Fruit fly (Drosophila melanogaster) whole organism, prepupa: Measurements from ENCODE around the gene Ipp.
A peak's percentile ranks its signal among the peaks of the same experiment; 100 is the strongest.

Source experiments
- Blimp-1 ChIP-seq: fragments of 200-800 bp; sonication (Bioruptor generic); optimal IDR thresholded peaks from 3 replicates; lab custom pipeline; 2017; ENCODE audit warnings: missing biosample characterization, missing genetic modification characterization, mild to moderate bottlenecking, moderate library complexity, missing genetic modification reagents
- CG10631 ChIP-seq: fragments of 200-800 bp; sonication (Bioruptor generic); optimal IDR thresholded peaks from 2 replicates; lab custom pipeline; 2016; ENCODE audit warnings: missing biosample characterization, missing genetic modification characterization
- CG11294 ChIP-seq: fragments of 200-800 bp; sonication (Bioruptor generic); IDR thresholded peaks from 2 replicates; pipeline ENCODE4 v1.3.6; 2022; ENCODE audit warnings: missing biosample characterization, missing genetic modification characterization
- CG11902 ChIP-seq: fragments of 200-800 bp; sonication (Bioruptor generic); optimal IDR thresholded peaks from 3 replicates; lab custom pipeline; 2016; ENCODE audit warnings: missing biosample characterization, missing genetic modification characterization
- CG15336 ChIP-seq: fragments of 200-800 bp; sonication (Bioruptor generic); IDR thresholded peaks from 2 replicates; pipeline ENCODE4 v1.3.6; 2022; ENCODE audit warnings: missing biosample characterization, missing genetic modification characterization
- CG1621 ChIP-seq: fragments of 200-800 bp; sonication (Bioruptor generic); optimal IDR thresholded peaks from 3 replicates; lab custom pipeline; 2018; ENCODE audit warnings: missing biosample characterization, mild to moderate bottlenecking, missing genetic modification characterization
- CG16779 ChIP-seq: fragments of 200-800 bp; sonication (Bioruptor generic); optimal IDR thresholded peaks from 3 replicates; lab custom pipeline; 2017; ENCODE audit warnings: missing biosample characterization, mild to moderate bottlenecking, missing genetic modification characterization
- CG3032 ChIP-seq: fragments of 200-800 bp; optimal IDR thresholded peaks from 2 replicates; lab custom pipeline; 2019; ENCODE audit warnings: missing biosample characterization, mild to moderate bottlenecking, missing genetic modification characterization, moderate library complexity
- CG31627 ChIP-seq: fragments of 200-800 bp; sonication (Bioruptor generic); optimal IDR thresholded peaks from 3 replicates; lab custom pipeline; 2016; ENCODE audit warnings: missing biosample characterization, missing genetic modification characterization
- CG32006 ChIP-seq: fragments of 200-800 bp; sonication (Bioruptor generic); optimal IDR thresholded peaks from 3 replicates; lab custom pipeline; 2017; ENCODE audit warnings: missing biosample characterization, mild to moderate bottlenecking, missing genetic modification characterization
- CG34406 ChIP-seq: fragments of 200-800 bp; sonication (Bioruptor generic); optimal IDR thresholded peaks from 3 replicates; lab custom pipeline; 2016; ENCODE audit warnings: missing biosample characterization, missing genetic modification characterization
- CG6163 ChIP-seq: fragments of 200-800 bp; sonication (Bioruptor generic); IDR thresholded peaks from 3 replicates; pipeline ENCODE4 v1.3.6; 2022; ENCODE audit warnings: missing biosample characterization, missing genetic modification characterization
- CG6792 ChIP-seq: fragments of 200-800 bp; sonication (Bioruptor generic); optimal IDR thresholded peaks from 3 replicates; lab custom pipeline; 2016; ENCODE audit warnings: missing biosample characterization, missing genetic modification characterization
- CG6808 ChIP-seq: fragments of 200-800 bp; sonication (Bioruptor generic); optimal IDR thresholded peaks from 3 replicates; lab custom pipeline; 2017; ENCODE audit warnings: missing biosample characterization, missing genetic modification characterization, mild to moderate bottlenecking, moderate library complexity, missing genetic modification reagents
- CG6854 ChIP-seq: fragments of 200-800 bp; sonication (Bioruptor generic); optimal IDR thresholded peaks from 2 replicates; lab custom pipeline; 2017; ENCODE audit warnings: missing biosample characterization, mild to moderate bottlenecking, missing genetic modification characterization
- CG7368 ChIP-seq: fragments of 200-800 bp; sonication (Bioruptor generic); optimal IDR thresholded peaks from 3 replicates; lab custom pipeline; 2016; ENCODE audit warnings: missing biosample characterization, missing genetic modification characterization
- CG8632 ChIP-seq: fragments of 200-800 bp; sonication (Bioruptor generic); optimal IDR thresholded peaks from 3 replicates; lab custom pipeline; 2016; ENCODE audit warnings: missing biosample characterization, missing genetic modification characterization
- CG9139 ChIP-seq: fragments of 200-800 bp; sonication (Bioruptor generic); optimal IDR thresholded peaks from 3 replicates; lab custom pipeline; 2017; ENCODE audit warnings: missing biosample characterization, mild to moderate bottlenecking, missing genetic modification characterization
- Eip78C ChIP-seq: fragments of 200-800 bp; sonication (Bioruptor generic); peaks from one replicate; lab custom pipeline; 2016; ENCODE audit warnings: missing biosample characterization, missing genetic modification characterization
- Eip93F ChIP-seq: fragments of 200-800 bp; sonication (Bioruptor generic); optimal IDR thresholded peaks from 2 replicates; lab custom pipeline; 2016; ENCODE audit warnings: missing biosample characterization, mild to moderate bottlenecking, missing genetic modification characterization
- Ets21C ChIP-seq: fragments of 200-800 bp; sonication (Bioruptor generic); optimal IDR thresholded peaks from 3 replicates; lab custom pipeline; 2016; ENCODE audit warnings: missing biosample characterization, missing genetic modification characterization
- Ets96B ChIP-seq: fragments of 200-800 bp; optimal IDR thresholded peaks from 2 replicates; lab custom pipeline; 2019; ENCODE audit warnings: missing biosample characterization, mild to moderate bottlenecking, missing genetic modification characterization, moderate library complexity
- Gug ChIP-seq: fragments of 200-800 bp; sonication (Bioruptor generic); IDR thresholded peaks from 2 replicates; pipeline ENCODE4 v1.3.6; 2022; ENCODE audit warnings: missing biosample characterization, missing genetic modification characterization
- Hr38 ChIP-seq: sonication (Bioruptor generic); optimal IDR thresholded peaks from 2 replicates; lab custom pipeline; 2016; ENCODE audit warnings: missing biosample characterization, missing genetic modification characterization
- Hr39 ChIP-seq: fragments of 200-800 bp; sonication (Bioruptor generic); optimal IDR thresholded peaks from 2 replicates; lab custom pipeline; 2016; ENCODE audit warnings: missing biosample characterization, missing genetic modification characterization
- Lpt ChIP-seq: fragments of 200-800 bp; sonication (Bioruptor generic); optimal IDR thresholded peaks from 3 replicates; lab custom pipeline; 2016; ENCODE audit warnings: missing biosample characterization, missing genetic modification characterization
- OdsH ChIP-seq: fragments of 200-800 bp; sonication (Bioruptor generic); optimal IDR thresholded peaks from 3 replicates; lab custom pipeline; 2016; ENCODE audit warnings: missing biosample characterization, missing genetic modification characterization
- Sox102F ChIP-seq: fragments of 200-800 bp; sonication (Bioruptor generic); optimal IDR thresholded peaks from 2 replicates; lab custom pipeline; 2016; ENCODE audit warnings: missing biosample characterization, mild to moderate bottlenecking, missing genetic modification characterization
- Sox14 ChIP-seq: fragments of 200-800 bp; sonication (Bioruptor generic); optimal IDR thresholded peaks from 3 replicates; lab custom pipeline; 2016; ENCODE audit warnings: missing biosample characterization, missing genetic modification characterization
- Sox15 ChIP-seq: fragments of 200-800 bp; sonication (Bioruptor generic); optimal IDR thresholded peaks from 3 replicates; lab custom pipeline; 2016; ENCODE audit warnings: missing biosample characterization, missing genetic modification characterization
- achi ChIP-seq: fragments of 200-800 bp; sonication (Bioruptor generic); optimal IDR thresholded peaks from 3 replicates; lab custom pipeline; 2016; ENCODE audit warnings: missing biosample characterization, missing genetic modification characterization
- cyc ChIP-seq: fragments of 200-800 bp; sonication (Bioruptor generic); optimal IDR thresholded peaks from 3 replicates; lab custom pipeline; 2016; ENCODE audit warnings: missing biosample characterization, missing genetic modification characterization
- dac ChIP-seq: fragments of 200-800 bp; sonication (Bioruptor generic); optimal IDR thresholded peaks from 2 replicates; lab custom pipeline; 2017; ENCODE audit warnings: missing biosample characterization, mild to moderate bottlenecking, missing genetic modification characterization
- eg ChIP-seq: fragments of 200-800 bp; sonication (Bioruptor generic); IDR thresholded peaks from 3 replicates; pipeline ENCODE4 v1.3.6; 2022; ENCODE audit warnings: missing biosample characterization, missing genetic modification characterization
- esn ChIP-seq: fragments of 200-800 bp; sonication (Bioruptor generic); optimal IDR thresholded peaks from 2 replicates; lab custom pipeline; 2016; ENCODE audit warnings: missing biosample characterization, mild to moderate bottlenecking, missing genetic modification characterization, moderate library complexity
- fd59A ChIP-seq: fragments of 200-800 bp; sonication (Bioruptor generic); optimal IDR thresholded peaks from 2 replicates; lab custom pipeline; 2017; ENCODE audit warnings: missing biosample characterization, mild to moderate bottlenecking, missing genetic modification characterization, missing genetic modification reagents
- fd85E ChIP-seq: fragments of 200-800 bp; sonication (Bioruptor generic); optimal IDR thresholded peaks from 3 replicates; lab custom pipeline; 2016; ENCODE audit warnings: missing biosample characterization, missing genetic modification characterization
- fkh ChIP-seq: fragments of 200-800 bp; sonication (Bioruptor generic); optimal IDR thresholded peaks from 3 replicates; lab custom pipeline; 2017; ENCODE audit warnings: missing biosample characterization, mild to moderate bottlenecking, missing genetic modification characterization, moderate library complexity
- lz ChIP-seq: fragments of 200-800 bp; sonication (Bioruptor generic); optimal IDR thresholded peaks from 3 replicates; lab custom pipeline; 2016; ENCODE audit warnings: missing biosample characterization, missing genetic modification characterization
- net ChIP-seq: fragments of 200-800 bp; sonication (Bioruptor generic); optimal IDR thresholded peaks from 3 replicates; lab custom pipeline; 2016; ENCODE audit warnings: missing biosample characterization, missing genetic modification characterization
- pdm3 ChIP-seq: fragments of 200-800 bp; sonication (Bioruptor generic); optimal IDR thresholded peaks from 3 replicates; lab custom pipeline; 2016; ENCODE audit warnings: missing biosample characterization, missing genetic modification characterization
- salr ChIP-seq, 2 experiments: fragments of 200-800 bp; sonication (Bioruptor generic); optimal IDR thresholded peaks; 3 replicates each; lab custom pipeline; 2016 to 2018; ENCODE audit warnings: missing biosample characterization in 2 of 2, missing genetic modification characterization in 2 of 2, mild to moderate bottlenecking in 1 of 2
- spab ChIP-seq: fragments of 200-800 bp; sonication (Bioruptor generic); optimal IDR thresholded peaks from 2 replicates; lab custom pipeline; 2017; ENCODE audit warnings: missing biosample characterization, mild to moderate bottlenecking, missing genetic modification characterization, missing genetic modification reagents
- ss ChIP-seq, 2 experiments: fragments of 200-800 bp; sonication (Bioruptor generic); optimal IDR thresholded peaks; 2 replicates in 1 of 2; 3 replicates in 1 of 2; lab custom pipeline; 2017 to 2018; ENCODE audit warnings: mild to moderate bottlenecking in 2 of 2, missing biosample characterization in 2 of 2, missing genetic modification characterization in 2 of 2, moderate library complexity in 1 of 2
- svp ChIP-seq: fragments of 200-800 bp; sonication (Bioruptor generic); peaks from one replicate; lab custom pipeline; 2016; ENCODE audit warnings: missing biosample characterization, missing genetic modification characterization
- vri ChIP-seq: fragments of 200-800 bp; sonication (Bioruptor generic); optimal IDR thresholded peaks from 3 replicates; lab custom pipeline; 2016; ENCODE audit warnings: missing biosample characterization, mild to moderate bottlenecking, missing genetic modification characterization

Gene Ipp

dm6 chr3R:13983272-13984032, 24.9 kb downstream of the Ipp start (continued):
- TF ChIP-seq CG8632 (GFP tag; lab: Kevin White, UChicago) (peak; percentile 95), CG11902 (GFP tag; lab: Kevin White, UChicago) (peak; percentile 96), svp (GFP tag; lab: Kevin White, UChicago) (peak; percentile 99), CG34406 (peak; percentile 95), ss (GFP tag; optimal IDR thresholded peaks at IDR 0.05; lab: Kevin White, UChicago) (peak; percentile 92), pdm3 (peak; percentile 97), Sox14 (peak; percentile 97), lz (GFP tag; lab: Kevin White, UChicago) (peak; percentile 97), Ets96B (tag; lab: Kevin White, UChicago) (peak; percentile 95), CG6808 (GFP tag; lab: Kevin White, UChicago) (peak; percentile 88)

- peak; percentile 69 for TF ChIP-seq CG34406
- peak; percentile 90 for TF ChIP-seq CG3032 (tag; lab: Kevin White, UChicago)
- peak; percentile 76 for TF ChIP-seq CG8632 (GFP tag; lab: Kevin White, UChicago)
- TF ChIP-seq CG31627 (GFP tag; lab: Kevin White, UChicago), result peak; percentile 59
- TF ChIP-seq Blimp-1, result no peak
- TF ChIP-seq Ets96B (tag; lab: Kevin White, UChicago), result peak; percentile 90
- TF ChIP-seq CG6808 (GFP tag; lab: Kevin White, UChicago), result peak; percentile 88
- peak; percentile 6 for TF ChIP-seq vri (GFP tag; lab: Kevin White, UChicago)
- peak; percentile 85 for TF ChIP-seq CG10631 (GFP tag; lab: Kevin White, UChicago)
- peak; percentile 6 for TF ChIP-seq CG6854 (GFP tag; lab: Kevin White, UChicago)
- peak; percentile 86 for TF ChIP-seq CG1621
- no peak for TF ChIP-seq Hr38 (GFP tag; lab: Kevin White, UChicago)
- peak; percentile 73 for TF ChIP-seq fd59A (GFP tag; lab: Kevin White, UChicago)
- TF ChIP-seq esn (GFP tag; lab: Kevin White, UChicago), result peak; percentile 76
- peak; percentile 79 for TF ChIP-seq CG6792 (GFP tag; lab: Kevin White, UChicago)
- TF ChIP-seq CG32006 (GFP tag; lab: Kevin White, UChicago), result peak; percentile 85
- TF ChIP-seq CG11294 (GFP tag; lab: Robert Waterston, UW), result peak; percentile 81
- TF ChIP-seq Lpt (GFP tag; lab: Kevin White, UChicago), result peak; percentile 72
- TF ChIP-seq OdsH (GFP tag; lab: Kevin White, UChicago), result peak; percentile 85
- TF ChIP-seq ss (GFP tag; optimal IDR thresholded peaks at IDR 0.05; lab: Kevin White, UChicago), result peak; percentile 72 to 82
- peak; percentile 76 for TF ChIP-seq Sox14
- peak; percentile 75 for TF ChIP-seq Gug (GFP tag; lab: Robert Waterston, UW)
- TF ChIP-seq Sox15, result peak; percentile 21
- peak; percentile 30 for TF ChIP-seq Ets21C
- TF ChIP-seq salr (GFP tag; optimal IDR thresholded peaks at IDR 0.05; lab: Kevin White, UChicago), result peak; percentile 63 to 87
- TF ChIP-seq dac, result peak; percentile 17
- peak; percentile 69 for TF ChIP-seq cyc (GFP tag; lab: Kevin White, UChicago)
- TF ChIP-seq net (GFP tag; lab: Kevin White, UChicago), result peak; percentile 77
- TF ChIP-seq CG9139 (GFP tag; lab: Kevin White, UChicago), result peak; percentile 82
- no peak for TF ChIP-seq fkh (GFP tag; lab: Kevin White, UChicago)
- TF ChIP-seq CG16779, result peak; percentile 74
- peak; percentile 90 for TF ChIP-seq eg (GFP tag; lab: Robert Waterston, UW)
- peak; percentile 5 for TF ChIP-seq CG11902 (GFP tag; lab: Kevin White, UChicago)
- no peak for TF ChIP-seq fd85E
- TF ChIP-seq Hr39, result peak; percentile 65
- TF ChIP-seq Eip78C, result peak; percentile 97
- TF ChIP-seq CG15336 (GFP tag; lab: Robert Waterston, UW), result peak; percentile 86
- TF ChIP-seq CG7368 (GFP tag; lab: Kevin White, UChicago), result peak; percentile 62
- peak; percentile 51 for TF ChIP-seq Sox102F (GFP tag; lab: Kevin White, UChicago)
- TF ChIP-seq spab, result peak; percentile 84
- no peak for TF ChIP-seq Eip93F (GFP tag; lab: Kevin White, UChicago)
- TF ChIP-seq CG6163 (GFP tag; lab: Robert Waterston, UW), result peak; percentile 91
- TF ChIP-seq lz (GFP tag; lab: Kevin White, UChicago), result peak; percentile 73
- TF ChIP-seq svp (GFP tag; lab: Kevin White, UChicago), result peak; percentile 82
- TF ChIP-seq achi (GFP tag; lab: Kevin White, UChicago), result peak; percentile 86
Observed at dm6 chr3R:13984922-13985581, 26.5 kb downstream of the Ipp start.
